Worm (Caenorhabditis elegans): ENCODE results near the gene ZK1128.1.

The ZK1128.1 gene

DNA sequence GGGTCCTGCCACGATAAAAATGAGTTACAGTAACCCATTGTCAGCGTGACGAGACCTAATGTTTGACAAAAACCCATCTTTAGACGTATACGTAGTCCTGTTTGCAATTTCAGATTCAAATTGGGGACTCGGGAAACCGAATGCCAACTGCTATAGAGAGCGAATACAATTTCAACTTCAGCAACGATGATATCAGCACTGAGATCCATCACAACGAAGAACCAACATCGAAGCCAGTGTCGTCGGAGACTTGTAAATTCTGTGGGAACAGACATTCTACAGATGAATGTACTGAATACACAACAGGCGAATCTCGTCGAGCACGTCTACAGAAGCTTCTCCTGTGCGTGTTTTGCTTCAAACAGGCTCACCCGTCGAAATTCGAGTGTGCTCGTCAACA is 29.0 kb downstream of the ZK1128.1 start:
- no peak for TF ChIP-seq nhr-28 (tag; optimal IDR thresholded peaks at IDR 0.05)

ce11 chrIII:10085103-10085502 is 29.5 kb downstream of the ZK1128.1 start, which contains the start of gene T16H12.13:
Gene T16H12.13 (plus strand): TSS chrIII:10085403.
- no peak for TF ChIP-seq nhr-12 (tag; optimal IDR thresholded peaks at IDR 0.05)
- TF ChIP-seq nhr-237 (tag; optimal IDR thresholded peaks at IDR 0.05): no peak
- TF ChIP-seq ceh-28 (tag; optimal IDR thresholded peaks at IDR 0.05): no peak
- TF ChIP-seq eor-1 (tag; optimal IDR thresholded peaks at IDR 0.05): no peak
- TF ChIP-seq nhr-43 (tag; optimal IDR thresholded peaks at IDR 0.05; ENCODE audit: poor library complexity, severe bottlenecking): no peak
- TF ChIP-seq nhr-25 (tag; optimal IDR thresholded peaks at IDR 0.05): no peak
- no peak for TF ChIP-seq nhr-11 (tag; optimal IDR thresholded peaks at IDR 0.05)
- TF ChIP-seq mml-1 (tag; optimal IDR thresholded peaks at IDR 0.05): no peak
- no peak for TF ChIP-seq mdl-1 (tag; optimal IDR thresholded peaks at IDR 0.05)
- TF ChIP-seq lin-15B (tag; optimal IDR thresholded peaks at IDR 0.05): no peak
- TF ChIP-seq pqm-1 (tag; optimal IDR thresholded peaks at IDR 0.05): no peak

ce11 chrIII:10083242-10083641 is 31.3 kb downstream of the ZK1128.1 start, which contains the start of gene T16H12.3:
Gene T16H12.3 (minus strand): TSS chrIII:10083292.
- no peak for TF ChIP-seq tbx-2 (tag; optimal IDR thresholded peaks at IDR 0.05)
- TF ChIP-seq eor-1 (tag; optimal IDR thresholded peaks at IDR 0.05): no peak
- no peak for TF ChIP-seq ceh-16 (tag; optimal IDR thresholded peaks at IDR 0.05)

ce11 chrIII:10078784-10079183 is 35.8 kb downstream of the ZK1128.1 start:
- TF ChIP-seq egl-5 (tag; optimal IDR thresholded peaks at IDR 0.05) (no peak), pha-4 (tag; optimal IDR thresholded peaks at IDR 0.05) (no peak), daf-12 (tag; optimal IDR thresholded peaks at IDR 0.05) (no peak), lin-39 (tag; optimal IDR thresholded peaks at IDR 0.05) (no peak), mml-1 (tag; optimal IDR thresholded peaks at IDR 0.05) (no peak), nfya-1 (tag; optimal IDR thresholded peaks at IDR 0.05; ENCODE audit: insufficient read depth) (no peak), nhr-23 (tag; optimal IDR thresholded peaks at IDR 0.05) (no peak), ceh-9 (tag; optimal IDR thresholded peaks at IDR 0.05) (no peak), nhr-12 (tag; optimal IDR thresholded peaks at IDR 0.05) (no peak), hmg-11 (tag; optimal IDR thresholded peaks at IDR 0.05) (no peak)

- TF ChIP-seq ceh-82 (tag; optimal IDR thresholded peaks at IDR 0.05) (no peak), ceh-16 (tag; optimal IDR thresholded peaks at IDR 0.05) (no peak), nhr-237 (tag; optimal IDR thresholded peaks at IDR 0.05) (no peak), daf-12 (tag; optimal IDR thresholded peaks at IDR 0.05) (no peak)
Observed at ce11 chrIII:10078151-10078550, 36.4 kb downstream of the ZK1128.1 start, which contains the start of gene T16G12.9. Gene T16G12.9 (minus strand): TSS chrIII:10078251.

- TF ChIP-seq nfya-1 (tag; optimal IDR thresholded peaks at IDR 0.05; ENCODE audit: insufficient read depth) (peak; percentile 92), hmg-11 (tag; optimal IDR thresholded peaks at IDR 0.05) (no peak)
Observed at ce11 chrIII:10076042-10076441, 38.5 kb downstream of the ZK1128.1 start.

DNA sequence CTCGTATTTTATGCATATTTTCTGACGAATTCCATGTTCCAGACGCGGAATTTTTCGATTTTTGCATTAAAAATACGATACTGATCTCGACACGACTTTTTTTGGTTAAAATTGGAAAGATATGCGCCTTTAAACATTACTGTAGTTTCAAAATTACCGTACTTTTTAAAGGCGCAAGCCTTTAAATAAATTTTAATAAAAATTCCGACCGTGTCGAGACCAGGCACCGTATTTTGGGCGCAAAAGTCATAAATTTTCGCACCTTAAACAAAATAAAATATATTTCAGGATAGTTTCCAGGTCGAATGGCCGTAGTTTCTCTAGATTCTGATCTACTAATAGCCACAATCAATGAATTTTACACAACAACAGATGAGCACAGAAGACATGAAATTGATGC is 45.3 kb downstream of the ZK1128.1 start, which contains the start of gene T16G12.6:
TSS of gene T16G12.6 (plus strand) at position 301 of the 400 bp plus-strand sequence.
- TF ChIP-seq lsy-12 (tag; optimal IDR thresholded peaks at IDR 0.05) (no peak), nhr-76 (tag; optimal IDR thresholded peaks at IDR 0.05) (no peak), nfya-1 (tag; optimal IDR thresholded peaks at IDR 0.05; ENCODE audit: insufficient read depth) (no peak), egl-27 (tag; optimal IDR thresholded peaks at IDR 0.05) (no peak), ztf-11 (tag; optimal IDR thresholded peaks at IDR 0.05) (no peak), zag-1 (tag; optimal IDR thresholded peaks at IDR 0.05) (no peak), aly-2 (tag; optimal IDR thresholded peaks at IDR 0.05) (no peak), elt-1 (tag; optimal IDR thresholded peaks at IDR 0.05) (no peak)
